Fruit fly (Drosophila melanogaster) whole organism, embryonic: Measurements from ENCODE around the gene Reck.

Experiments used
- Antp ChIP-seq: fragments of 200-800 bp; sonication (Bioruptor generic); optimal IDR thresholded peaks from 3 replicates; lab custom pipeline; 2016; ENCODE audit warnings: missing biosample characterization, missing genetic modification characterization
- Atf6 ChIP-seq: fragments of 200-800 bp; sonication (Bioruptor generic); IDR thresholded peaks from 2 replicates; pipeline ENCODE4 v1.3.6; 2022; ENCODE audit warnings: missing biosample characterization, missing genetic modification characterization
- CG11093 ChIP-seq: fragments of 200-800 bp; sonication (Bioruptor generic); IDR thresholded peaks from 3 replicates; pipeline ENCODE4 v1.3.6; 2022; ENCODE audit warnings: missing biosample characterization, missing genetic modification characterization
- CG11456 ChIP-seq: fragments of 200-800 bp; sonication (Bioruptor generic); IDR thresholded peaks from 3 replicates; pipeline ENCODE4 v1.3.6; 2022; ENCODE audit warnings: missing biosample characterization, missing genetic modification characterization
- CG12744 ChIP-seq: fragments of 200-800 bp; sonication (Bioruptor generic); optimal IDR thresholded peaks from 2 replicates; lab custom pipeline; 2016; ENCODE audit warnings: missing biosample characterization, missing genetic modification characterization
- CG15073 ChIP-seq: fragments of 200-800 bp; sonication (Bioruptor generic); optimal IDR thresholded peaks from 2 replicates; lab custom pipeline; 2016; ENCODE audit warnings: missing biosample characterization, missing genetic modification characterization
- CG16779 ChIP-seq: fragments of 200-800 bp; sonication (Bioruptor generic); IDR thresholded peaks from 2 replicates; pipeline ENCODE4 v1.3.6; 2022; ENCODE audit warnings: missing biosample characterization, missing genetic modification characterization
- CG17186 ChIP-seq: fragments of 200-800 bp; sonication (Bioruptor generic); optimal IDR thresholded peaks from 3 replicates; lab custom pipeline; 2017; ENCODE audit warnings: missing biosample characterization, missing genetic modification reagents, missing genetic modification characterization
- CG2199 ChIP-seq: fragments of 200-800 bp; sonication (Bioruptor generic); IDR thresholded peaks from 3 replicates; pipeline ENCODE4 v1.3.6; 2022; ENCODE audit warnings: missing biosample characterization, missing genetic modification characterization
- CG34376 ChIP-seq: fragments of 200-800 bp; sonication (Bioruptor generic); optimal IDR thresholded peaks from 2 replicates; lab custom pipeline; 2018; ENCODE audit warnings: missing biosample characterization, mild to moderate bottlenecking, missing genetic modification characterization
- CG43689 ChIP-seq: fragments of 200-800 bp; sonication (Bioruptor generic); IDR thresholded peaks from 2 replicates; pipeline ENCODE4 v1.3.6; 2022; ENCODE audit warnings: missing biosample characterization, missing genetic modification characterization
- CG6765 ChIP-seq: fragments of 200-800 bp; sonication (Bioruptor generic); optimal IDR thresholded peaks from 3 replicates; lab custom pipeline; 2017; ENCODE audit warnings: missing biosample characterization, mild to moderate bottlenecking, missing genetic modification characterization
- CG7745 ChIP-seq: fragments of 200-800 bp; sonication (Bioruptor generic); optimal IDR thresholded peaks from 2 replicates; lab custom pipeline; 2018; ENCODE audit warnings: missing biosample characterization, mild to moderate bottlenecking, missing genetic modification characterization, moderate library complexity
- CG7839 ChIP-seq: fragments of 200-800 bp; sonication (Bioruptor generic); optimal IDR thresholded peaks from 3 replicates; lab custom pipeline; 2018; ENCODE audit warnings: missing biosample characterization, mild to moderate bottlenecking, missing genetic modification characterization, moderate library complexity
- CG8281 ChIP-seq: fragments of 200-800 bp; sonication (Bioruptor generic); optimal IDR thresholded peaks from 2 replicates; lab custom pipeline; 2018; ENCODE audit warnings: missing biosample characterization, mild to moderate bottlenecking, missing genetic modification characterization, moderate library complexity
- CG8388 ChIP-seq: fragments of 200-800 bp; sonication (Bioruptor generic); optimal IDR thresholded peaks from 2 replicates; lab custom pipeline; 2019; ENCODE audit warnings: missing biosample characterization, mild to moderate bottlenecking, missing genetic modification characterization, moderate library complexity
- CrebB ChIP-seq: fragments of 200-800 bp; sonication (Bioruptor generic); optimal IDR thresholded peaks from 3 replicates; lab custom pipeline; 2018; ENCODE audit warnings: missing biosample characterization, mild to moderate bottlenecking, missing genetic modification characterization
- Dip2 ChIP-seq: fragments of 200-800 bp; sonication (Bioruptor generic); IDR thresholded peaks from 2 replicates; pipeline ENCODE4 v1.3.6; 2022; ENCODE audit warnings: missing biosample characterization, missing genetic modification characterization
- H15 ChIP-seq: fragments of 200-800 bp; sonication (Bioruptor generic); IDR thresholded peaks from 3 replicates; pipeline ENCODE4 v1.3.6; 2022; ENCODE audit warnings: missing biosample characterization, missing genetic modification characterization
- Hr3 ChIP-seq: fragments of 200-800 bp; sonication (Bioruptor generic); optimal IDR thresholded peaks from 3 replicates; lab custom pipeline; 2016; ENCODE audit warnings: missing biosample characterization, missing genetic modification characterization
- Meics ChIP-seq: fragments of 200-800 bp; sonication (Bioruptor generic); optimal IDR thresholded peaks from 2 replicates; lab custom pipeline; 2017; ENCODE audit warnings: missing biosample characterization, mild to moderate bottlenecking, missing genetic modification characterization
- Nf-YC ChIP-seq: fragments of 200-800 bp; optimal IDR thresholded peaks from 3 replicates; lab custom pipeline; 2019; ENCODE audit warnings: missing biosample characterization, mild to moderate bottlenecking, missing genetic modification characterization, moderate library complexity
- Pdp1 ChIP-seq, 2 experiments: fragments of 200-800 bp; sonication (Bioruptor generic); optimal IDR thresholded peaks; 3 replicates each; lab custom pipeline; 2016; ENCODE audit warnings: missing biosample characterization in 2 of 2, missing genetic modification characterization in 2 of 2, mild to moderate bottlenecking in 1 of 2, moderate library complexity in 1 of 2
- Stat92E ChIP-seq, 3 experiments: fragments of >200 bp in 2 of 3; fragments of 200-800 bp in 1 of 3; sonication (Bioruptor generic) in 1 of 3; optimal IDR thresholded peaks; 2 replicates each; lab custom pipeline; 2017 to 2019; ENCODE audit warnings: missing biosample characterization in 3 of 3, missing genetic modification characterization in 3 of 3, mild to moderate bottlenecking in 1 of 3, moderate library complexity in 1 of 3
- YL-1 ChIP-seq: fragments of 200-800 bp; sonication (Bioruptor generic); optimal IDR thresholded peaks from 3 replicates; lab custom pipeline; 2017; ENCODE audit warnings: missing biosample characterization, mild to moderate bottlenecking, missing genetic modification characterization
- ab ChIP-seq: fragments of 200-800 bp; sonication (Bioruptor generic); optimal IDR thresholded peaks from 2 replicates; lab custom pipeline; 2016; ENCODE audit warnings: missing biosample characterization, missing genetic modification characterization
- ac ChIP-seq: fragments of 200-800 bp; sonication (Bioruptor generic); optimal IDR thresholded peaks from 3 replicates; lab custom pipeline; 2017; ENCODE audit warnings: missing biosample characterization, mild to moderate bottlenecking, missing genetic modification characterization
- ase ChIP-seq: fragments of 200-800 bp; sonication (Bioruptor generic); IDR thresholded peaks from 3 replicates; pipeline ENCODE4 v1.3.6; 2022; ENCODE audit warnings: missing biosample characterization, missing genetic modification characterization
- bsh ChIP-seq, 2 experiments: fragments of 200-800 bp; sonication (Bioruptor generic); optimal IDR thresholded peaks; 2 replicates each; lab custom pipeline; 2017 to 2018; ENCODE audit warnings: mild to moderate bottlenecking in 2 of 2, missing biosample characterization in 2 of 2, missing genetic modification characterization in 2 of 2, moderate library complexity in 1 of 2
- ci ChIP-seq: fragments of 200-800 bp; sonication (Bioruptor generic); IDR thresholded peaks from 3 replicates; pipeline ENCODE4 v1.3.6; 2022; ENCODE audit warnings: missing biosample characterization, missing genetic modification characterization
- dmrt99B ChIP-seq: fragments of 200-800 bp; sonication (Bioruptor generic); optimal IDR thresholded peaks from 2 replicates; lab custom pipeline; 2018; ENCODE audit warnings: missing biosample characterization, mild to moderate bottlenecking, missing genetic modification characterization, moderate library complexity
- dysf ChIP-seq: fragments of 200-800 bp; sonication (Bioruptor generic); IDR thresholded peaks from 3 replicates; pipeline ENCODE4 v1.3.6; 2022; ENCODE audit warnings: missing biosample characterization, missing genetic modification characterization
- fd102C ChIP-seq: fragments of 200-800 bp; sonication (Bioruptor generic); optimal IDR thresholded peaks from 2 replicates; lab custom pipeline; 2018; ENCODE audit warnings: missing biosample characterization, mild to moderate bottlenecking, missing genetic modification characterization, moderate library complexity
- ftz-f1 ChIP-seq: fragments of 200-800 bp; sonication (Bioruptor generic); optimal IDR thresholded peaks from 2 replicates; lab custom pipeline; 2016; ENCODE audit warnings: missing biosample characterization, missing genetic modification characterization
- gfzf ChIP-seq: fragments of 200-800 bp; sonication (Bioruptor generic); optimal IDR thresholded peaks from 2 replicates; lab custom pipeline; 2016; ENCODE audit warnings: missing biosample characterization, mild to moderate bottlenecking, missing genetic modification characterization, moderate library complexity
- grn ChIP-seq: fragments of 200-800 bp; sonication (Bioruptor generic); optimal IDR thresholded peaks from 3 replicates; lab custom pipeline; 2017; ENCODE audit warnings: missing biosample characterization, missing genetic modification characterization
- gro ChIP-seq: fragments of 200-800 bp; sonication (Bioruptor generic); optimal IDR thresholded peaks from 2 replicates; lab custom pipeline; 2016; ENCODE audit warnings: missing biosample characterization, missing genetic modification characterization
- jing ChIP-seq: fragments of 200-800 bp; sonication (Bioruptor generic); optimal IDR thresholded peaks from 2 replicates; lab custom pipeline; 2018; ENCODE audit warnings: missing biosample characterization, mild to moderate bottlenecking, missing genetic modification characterization
- lov ChIP-seq, 2 experiments: fragments of 200-800 bp in 1 of 2; fragments of >200 bp in 1 of 2; sonication (Bioruptor generic) in 1 of 2; IDR thresholded peaks in 1 of 2; optimal IDR thresholded peaks in 1 of 2; 2 replicates in 1 of 2; 3 replicates in 1 of 2; pipeline versions ENCODE4 v1.3.6 to Lab custom; 2017 to 2022; ENCODE audit warnings: missing biosample characterization in 1 of 2, missing genetic modification characterization in 1 of 2
- maf-S ChIP-seq: fragments of 200-800 bp; sonication (Bioruptor generic); optimal IDR thresholded peaks from 2 replicates; lab custom pipeline; 2016; ENCODE audit warnings: missing biosample characterization, missing genetic modification characterization
- mld ChIP-seq: fragments of 200-800 bp; sonication (Bioruptor generic); IDR thresholded peaks from 3 replicates; pipeline ENCODE4 v1.3.6; 2022; ENCODE audit warnings: missing biosample characterization, missing genetic modification characterization; ENCODE audit not compliant: partially characterized antibody
- psq ChIP-seq: fragments of 200-800 bp; sonication (Bioruptor generic); optimal IDR thresholded peaks from 2 replicates; lab custom pipeline; 2017; ENCODE audit warnings: missing biosample characterization, missing genetic modification characterization
- repo ChIP-seq: fragments of 200-800 bp; sonication (Bioruptor generic); optimal IDR thresholded peaks from 2 replicates; lab custom pipeline; 2016; ENCODE audit warnings: missing biosample characterization, missing genetic modification characterization
- run ChIP-seq: fragments of 200-800 bp; sonication (Bioruptor generic); optimal IDR thresholded peaks from 3 replicates; lab custom pipeline; 2018; ENCODE audit warnings: missing biosample characterization, mild to moderate bottlenecking, missing genetic modification characterization
- seq ChIP-seq: fragments of 200-800 bp; sonication (Bioruptor generic); IDR thresholded peaks from 2 replicates; pipeline ENCODE4 v1.3.6; 2022; ENCODE audit warnings: missing biosample characterization, missing genetic modification characterization
- unc-4 ChIP-seq: fragments of 200-800 bp; sonication (Bioruptor generic); IDR thresholded peaks from 2 replicates; pipeline ENCODE4 v1.3.6; 2022; ENCODE audit warnings: missing biosample characterization, missing genetic modification characterization; ENCODE audit not compliant: partially characterized antibody
- zen2 ChIP-seq: fragments of 200-800 bp; sonication (Bioruptor generic); IDR thresholded peaks from 3 replicates; pipeline ENCODE4 v1.3.6; 2022; ENCODE audit warnings: missing biosample characterization, missing genetic modification characterization; ENCODE audit not compliant: partially characterized antibody
- zf30C ChIP-seq: fragments of 200-800 bp; sonication (Bioruptor generic); optimal IDR thresholded peaks from 3 replicates; lab custom pipeline; 2018; ENCODE audit warnings: missing biosample characterization, mild to moderate bottlenecking, missing genetic modification characterization

The Reck gene

dm6 chr3L:15011638-15012335 lies 2.1 kb downstream of the Reck start (continued):
- TF ChIP-seq CG12744 (GFP tag; lab: Kevin White, UChicago) (no peak), Dip2 (GFP tag; lab: Robert Waterston, UW) (no peak), CG17186 (no peak), dysf (GFP tag; lab: Robert Waterston, UW) (peak; percentile 68), zen2 (GFP tag; lab: Robert Waterston, UW) (no peak), CG16779 (GFP tag; lab: Robert Waterston, UW) (no peak), CG11456 (GFP tag; lab: Robert Waterston, UW) (0 out of 3 replicates have a peak, but pooled peaks have one; percentile 18), CG6765 (GFP tag; lab: Kevin White, UChicago) (peak; percentile 9), CG8388 (GFP tag; lab: Kevin White, UChicago) (peak; percentile 88), CG8281 (tag; lab: Kevin White, UChicago) (peak; percentile 47), maf-S (peak; percentile 23), Pdp1 (GFP tag; optimal IDR thresholded peaks at IDR 0.05; lab: Kevin White, UChicago) (peak; percentile 49 to 65), CrebB (tag; lab: Kevin White, UChicago) (peak; percentile 71), bsh (GFP tag; optimal IDR thresholded peaks at IDR 0.05; lab: Kevin White, UChicago) (peak; percentile 42 to 85), CG43689 (GFP tag; lab: Robert Waterston, UW) (peak; percentile 9; the same call in 1 of the 2 replicates), ac (GFP tag; lab: Kevin White, UChicago) (no peak), dmrt99B (tag; lab: Kevin White, UChicago) (peak; percentile 87), Antp (GFP tag; lab: Kevin White, UChicago) (no peak), zf30C (GFP tag; lab: Kevin White, UChicago) (peak; percentile 63), psq (GFP tag; lab: Kevin White, UChicago) (peak; percentile 39), grn (peak; percentile 12), ab (GFP tag; lab: Kevin White, UChicago) (no peak), lov (optimal IDR thresholded peaks at IDR 0.05; lab: Kevin White, UChicago) (no peak), lov (GFP tag; IDR thresholded peaks at IDR 0.05; lab: Robert Waterston, UW) (peak; percentile 53; the same call in 1 of the 3 replicates), CG7745 (peak; percentile 1), CG34376 (GFP tag; lab: Kevin White, UChicago) (no peak), CG15073 (GFP tag; lab: Kevin White, UChicago) (no peak), run (tag; lab: Kevin White, UChicago) (peak; percentile 63), CG11093 (GFP tag; lab: Robert Waterston, UW) (0 out of 3 replicates have a peak, but pooled peaks have one; percentile 36), YL-1 (GFP tag; lab: Kevin White, UChicago) (no peak), Nf-YC (peak; percentile 57), CG2199 (GFP tag; lab: Robert Waterston, UW) (peak; percentile 69; the same call in 1 of the 3 replicates), jing (peak; percentile 40), ftz-f1 (GFP tag; lab: Kevin White, UChicago) (no peak), Hr3 (GFP tag; lab: Kevin White, UChicago) (peak; percentile 55), Meics (GFP tag; lab: Kevin White, UChicago) (peak; percentile 74), ase (GFP tag; lab: Robert Waterston, UW) (peak; percentile 68; the same call in 1 of the 3 replicates), H15 (GFP tag; lab: Robert Waterston, UW) (0 out of 3 replicates have a peak, but pooled peaks have one; percentile 35), fd102C (GFP tag; lab: Kevin White, UChicago) (peak; percentile 42), ci (GFP tag; lab: Robert Waterston, UW) (peak; percentile 86), gro (GFP tag; lab: Kevin White, UChicago) (no peak), CG7839 (tag; lab: Kevin White, UChicago) (peak; percentile 88), Atf6 (GFP tag; lab: Robert Waterston, UW) (peak; percentile 74), Stat92E (GFP tag; optimal IDR thresholded peaks at IDR 0.05; lab: Kevin White, UChicago) (peak in 1 of 3 experiments; percentile 33), gfzf (GFP tag; lab: Kevin White, UChicago) (no peak), repo (GFP tag; lab: Kevin White, UChicago) (no peak), mld (GFP tag; lab: Robert Waterston, UW) (no peak), seq (GFP tag; lab: Robert Waterston, UW) (peak; percentile 65), unc-4 (GFP tag; lab: Robert Waterston, UW) (no peak)
